Worm (Caenorhabditis elegans) whole organism, L4 larva: ENCODE data around the gene usp-14.

Source experiments
- T20F7.1 ChIP-seq: fragments of 200-800 bp; sonication (Bioruptor generic); optimal IDR thresholded peaks from 2 replicates; lab custom pipeline; 2018; ENCODE audit warnings: mild to moderate bottlenecking, missing genetic modification characterization, missing compliant biosample characterization
- aly-2 ChIP-seq: sonication (generic microtip); optimal IDR thresholded peaks from 2 replicates; lab custom pipeline; 2018; ENCODE audit warnings: missing biosample characterization, missing genetic modification characterization
- lin-13 ChIP-seq: fragments of 150-350 bp; optimal IDR thresholded peaks from 2 replicates; lab custom pipeline; 2014; ENCODE audit warnings: missing biosample characterization, missing genetic modification reagents, missing genetic modification characterization
- lin-39 ChIP-seq: fragments of 150-350 bp; optimal IDR thresholded peaks from 2 replicates; lab custom pipeline; 2014; ENCODE audit warnings: missing biosample characterization, missing genetic modification reagents, missing genetic modification characterization
- mdl-1 ChIP-seq, 2 experiments: fragments of 150-350 bp in 1 of 2; sonication (generic microtip) in 1 of 2; optimal IDR thresholded peaks; 2 replicates each; lab custom pipeline; 2014 to 2017; ENCODE audit warnings: missing biosample characterization in 2 of 2, missing genetic modification characterization in 2 of 2
- nhr-237 ChIP-seq: sonication (generic microtip); optimal IDR thresholded peaks from 2 replicates; lab custom pipeline; 2017; ENCODE audit warnings: missing biosample characterization, missing genetic modification characterization
- nhr-77 ChIP-seq: fragments of 150-350 bp; optimal IDR thresholded peaks from 2 replicates; lab custom pipeline; 2014; ENCODE audit warnings: missing biosample characterization, missing genetic modification characterization
- pqm-1 ChIP-seq: sonication (generic microtip); optimal IDR thresholded peaks from 2 replicates; lab custom pipeline; 2017; ENCODE audit warnings: missing biosample characterization, missing genetic modification characterization
- zip-11 ChIP-seq: fragments of 200-800 bp; sonication (Bioruptor generic); IDR thresholded peaks from 2 replicates; pipeline ENCODE4 v1.3.6; 2022; ENCODE audit warnings: missing genetic modification characterization, missing compliant biosample characterization

- TF ChIP-seq zip-11 (GFP tag; lab: Robert Waterston, UW), result no peak
- no peak for TF ChIP-seq aly-2 (tag; lab: Kevin White, UChicago)
- no peak for TF ChIP-seq T20F7.1 (GFP tag; lab: Kevin White, UChicago)
- no peak for TF ChIP-seq lin-13
- no peak for TF ChIP-seq lin-39 (tag; lab: Kevin White, UChicago)
- TF ChIP-seq pqm-1, result no peak
- no peak for TF ChIP-seq nhr-77 (tag; lab: Kevin White, UChicago)
- no peak for TF ChIP-seq nhr-237 (tag; lab: Kevin White, UChicago)
- TF ChIP-seq mdl-1 (tag; optimal IDR thresholded peaks at IDR 0.05; lab: Kevin White, UChicago), result no peak
These were observed 14.5 kb upstream of the usp-14 start, which contains the start of gene K10H10.6 for ce11 chrII:14502997-14503396.
